Fruit fly (Drosophila melanogaster) whole organism, embryonic: ENCODE results near the gene CG10481.

Experiments
- CG7963 ChIP-seq: fragments of 200-800 bp; sonication (Bioruptor generic); IDR thresholded peaks from 3 replicates; pipeline ENCODE4 v1.3.6; 2022; ENCODE audit warnings: missing biosample characterization, missing genetic modification characterization; ENCODE audit not compliant: partially characterized antibody
- E2f2 ChIP-seq: fragments of 200-800 bp; sonication (Bioruptor generic); IDR thresholded peaks from 2 replicates; pipeline ENCODE4 v1.3.6; 2022; ENCODE audit warnings: missing biosample characterization, missing genetic modification characterization
- HLH3B ChIP-seq: fragments of 200-800 bp; sonication (Bioruptor generic); IDR thresholded peaks from 2 replicates; pipeline ENCODE4 v1.3.6; 2022; ENCODE audit warnings: missing biosample characterization, missing genetic modification characterization
- Hmx ChIP-seq: fragments of 200-800 bp; sonication (Bioruptor generic); optimal IDR thresholded peaks from 2 replicates; lab custom pipeline; 2016; ENCODE audit warnings: missing biosample characterization, missing genetic modification characterization
- Lhr ChIP-seq: fragments of 200-800 bp; sonication (Bioruptor generic); optimal IDR thresholded peaks from 3 replicates; lab custom pipeline; 2017; ENCODE audit warnings: mild to moderate bottlenecking, missing biosample characterization, missing genetic modification reagents, missing genetic modification characterization
- al ChIP-seq: fragments of 200-800 bp; sonication (Bioruptor generic); IDR thresholded peaks from 2 replicates; pipeline ENCODE4 v1.3.6; 2022; ENCODE audit warnings: missing biosample characterization, missing genetic modification characterization
- ftz-f1 ChIP-seq: fragments of 200-800 bp; sonication (Bioruptor generic); optimal IDR thresholded peaks from 2 replicates; lab custom pipeline; 2016; ENCODE audit warnings: missing biosample characterization, missing genetic modification characterization

DNA sequence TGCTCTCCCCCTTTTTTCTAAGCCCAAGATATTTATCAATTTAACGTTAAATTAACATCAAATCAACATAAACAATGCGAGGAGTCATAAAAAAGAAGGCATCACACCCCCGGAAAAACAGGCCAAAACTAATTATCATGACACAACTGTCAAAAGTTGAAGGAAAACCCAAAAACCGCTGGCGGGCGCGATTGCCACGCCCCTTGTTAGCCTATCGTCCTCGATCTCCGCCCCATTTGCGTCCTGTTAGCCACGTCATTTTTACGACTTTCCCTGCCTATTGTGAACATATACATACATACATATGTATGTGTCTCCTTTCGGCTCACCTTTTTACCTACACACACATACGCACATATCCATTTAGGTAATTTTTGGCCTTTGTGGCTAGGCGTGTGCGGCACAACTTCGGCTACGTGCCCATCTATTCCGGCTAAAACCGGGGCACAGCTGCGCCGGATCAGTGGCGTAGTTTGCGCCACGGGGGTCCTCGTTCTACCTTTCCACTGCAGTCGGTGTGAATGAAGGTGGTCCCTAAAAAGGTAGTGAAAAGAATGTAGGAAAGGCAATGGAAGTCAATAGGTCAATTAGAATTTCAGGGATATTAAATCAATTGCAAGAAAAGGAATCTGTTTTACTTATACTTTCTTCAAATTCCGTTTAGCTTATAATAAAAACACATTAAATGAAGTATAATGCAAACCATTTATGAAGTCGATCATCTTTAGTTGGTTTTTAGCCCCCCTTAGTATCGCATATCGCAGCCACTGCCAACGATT, 25.6 kb downstream of the CG10481 start:
- TF ChIP-seq E2f2 (GFP tag; lab: Robert Waterston, UW) (0 out of 2 replicates have a peak, but pooled peaks have one; percentile 8), Lhr (GFP tag; lab: Kevin White, UChicago) (peak; percentile 16), ftz-f1 (no peak), HLH3B (GFP tag; lab: Robert Waterston, UW) (no peak), CG7963 (GFP tag; lab: Robert Waterston, UW) (no peak), al (GFP tag; lab: Robert Waterston, UW) (no peak), Hmx (GFP tag; lab: Kevin White, UChicago) (no peak)
